Worm (Caenorhabditis elegans) whole organism, mixed stage, embryonic: ENCODE data around the gene Y43F8B.3.

Source experiments
- lin-32 ChIP-seq: fragments of 200-800 bp; sonication (Bioruptor generic); optimal IDR thresholded peaks from 2 replicates; lab custom pipeline; 2018; ENCODE audit warnings: mild to moderate bottlenecking, missing genetic modification characterization, missing compliant biosample characterization
- nhr-12 ChIP-seq: fragments of 150-350 bp; optimal IDR thresholded peaks from 2 replicates; lab custom pipeline; 2014; ENCODE audit warnings: missing biosample characterization, missing genetic modification characterization
- snpc-4 ChIP-seq: fragments of 150-350 bp; optimal IDR thresholded peaks from 2 replicates; lab custom pipeline; 2014; ENCODE audit warnings: missing biosample characterization, missing genetic modification characterization

- TF ChIP-seq snpc-4 (no peak), nhr-12 (tag; lab: Kevin White, UChicago) (no peak), lin-32 (no peak)
These were observed 28.1 kb downstream of the Y43F8B.3 start for ce11 chrV:19531034-19531433.
